Worm (Caenorhabditis elegans): ENCODE measurements around the gene F08G2.8.
A peak's percentile ranks its signal among the peaks of the same experiment; 100 is the strongest.
"Not testable (repeated sequence)": the region's sequence is repeated elsewhere in the genome, so short reads cannot be mapped to it uniquely, and the experiment has no call there.

Gene F08G2.8

ce11 chrII:13847366-13847765, 4.7 kb upstream of the F08G2.8 start:
- TF ChIP-seq aha-1 (tag) (peak; percentile 14), Y75B8A.6 (GFP tag; IDR thresholded peaks at IDR 0.05) (no peak), dmd-9 (GFP tag; IDR thresholded peaks at IDR 0.05) (no peak)

- TF ChIP-seq nhr-48 (tag; optimal IDR thresholded peaks at IDR 0.05) (peak; percentile 28), nhr-102 (tag; optimal IDR thresholded peaks at IDR 0.05) (peak; percentile 68), mep-1 (tag; optimal IDR thresholded peaks at IDR 0.05) (peak; percentile 48), dmd-6 (GFP tag; IDR thresholded peaks at IDR 0.05) (peak; percentile 62), mes-2 (tag; optimal IDR thresholded peaks at IDR 0.05; ENCODE audit: poor library complexity, severe bottlenecking) (peak; percentile 3), hlh-30 (tag; optimal IDR thresholded peaks at IDR 0.05; ENCODE audit: insufficient read depth) (peak; percentile 37), rbr-2 (tag; optimal IDR thresholded peaks at IDR 0.05) (peak; percentile 5), daf-16 (tag; optimal IDR thresholded peaks at IDR 0.05) (peak; percentile 60), F49E8.2 (tag; optimal IDR thresholded peaks at IDR 0.05; ENCODE audit: borderline replicate concordance) (peak; percentile 41), pha-4 (GFP tag; IDR thresholded peaks at IDR 0.05) (peak; percentile 48; the same call in 1 of the 2 replicates), aha-1 (tag) (peak; percentile 22), dve-1 (tag; optimal IDR thresholded peaks at IDR 0.05; ENCODE audit: insufficient read depth) (peak; percentile 84), lsy-2 (tag; optimal IDR thresholded peaks at IDR 0.05) (peak in 1 of 2 experiments; percentile 34), lin-38 (GFP tag; IDR thresholded peaks at IDR 0.05) (peak; percentile 63), mdt-29 (GFP tag; IDR thresholded peaks at IDR 0.05) (peak; percentile 60; the same call in 1 of the 2 replicates), hlh-11 (tag; optimal IDR thresholded peaks at IDR 0.05) (peak; percentile 42), snpc-1.2 (GFP tag; IDR thresholded peaks at IDR 0.05) (peak; percentile 45; the same call in 1 of the 2 replicates), ama-1 (optimal IDR thresholded peaks at IDR 0.05) (peak; percentile 39), saeg-2 (GFP tag; IDR thresholded peaks at IDR 0.05) (peak; percentile 52; the same call in 1 of the 2 replicates), lin-1 (GFP tag; IDR thresholded peaks at IDR 0.05) (peak; percentile 27; the same call in 1 of the 2 replicates), nhr-6 (tag; optimal IDR thresholded peaks at IDR 0.05) (peak; percentile 37), duxl-1 (tag; optimal IDR thresholded peaks at IDR 0.05; ENCODE audit: poor library complexity) (peak; percentile 65), lin-13 (GFP tag; optimal IDR thresholded peaks at IDR 0.05) (peak; percentile 33), snpc-4 (tag; optimal IDR thresholded peaks at IDR 0.05) (peak; percentile 60)
- not testable (repeated sequence) for TF ChIP-seq daf-16 (GFP tag; optimal IDR thresholded peaks at IDR 0.05); pha-4 (tag; optimal IDR thresholded peaks at IDR 0.05)
Measured at ce11 chrII:13852532-13853199, 562 bp downstream of the F08G2.8 start.

ce11 chrII:13855352-13855751, 3.2 kb downstream of the F08G2.8 start:
- TF ChIP-seq unc-62 (GFP tag; optimal IDR thresholded peaks at IDR 0.05 in 1 of 2) (peak in 1 of 2 experiments; percentile 42), unc-62 (tag; optimal IDR thresholded peaks at IDR 0.05) (no peak), lin-1 (GFP tag; IDR thresholded peaks at IDR 0.05) (no peak)

- TF ChIP-seq hif-1 (tag; optimal IDR thresholded peaks at IDR 0.05): no peak
- TF ChIP-seq lin-15B (tag; optimal IDR thresholded peaks at IDR 0.05): no peak
- TF ChIP-seq nhr-42 (GFP tag; IDR thresholded peaks at IDR 0.05): no peak
- TF ChIP-seq skn-1 (tag; optimal IDR thresholded peaks at IDR 0.05): no peak
- TF ChIP-seq mep-1 (tag; optimal IDR thresholded peaks at IDR 0.05): no peak
- peak; percentile 92 for TF ChIP-seq set-16 (GFP tag; IDR thresholded peaks at IDR 0.05)
Measured at ce11 chrII:13858352-13858751, 6.2 kb downstream of the F08G2.8 start.

Data from whole organism, L4 larva.